Worm (Caenorhabditis elegans) whole organism, young adult: ENCODE measurements around the gene ttr-41.

Experiments
- B0261.1 ChIP-seq: sonication (generic microtip); optimal IDR thresholded peaks from 2 replicates; lab custom pipeline; 2016; ENCODE audit warnings: mild to moderate bottlenecking, missing genetic modification characterization, moderate library complexity, missing compliant biosample characterization
- ama-1 ChIP-seq, 3 experiments: fragments of 150-350 bp in 1 of 3; sonication (generic microtip) in 2 of 3; optimal IDR thresholded peaks; 2 replicates each; lab custom pipeline; 2014 to 2018; ENCODE audit warnings: missing biosample characterization in 2 of 3, missing genetic modification characterization in 2 of 3, missing genetic modification reagents in 2 of 3
- aptf-2 ChIP-seq: fragments of 200-800 bp; sonication (Bioruptor generic); conservative IDR thresholded peaks from 2 replicates; pipeline ENCODE4 v1.3.6; 2022; ENCODE audit warnings: missing genetic modification reagents, missing genetic modification characterization, missing compliant biosample characterization
- aptf-3 ChIP-seq: fragments of 200-800 bp; sonication (Bioruptor generic); IDR thresholded peaks from 2 replicates; pipeline ENCODE4 v1.3.6; 2022; ENCODE audit warnings: missing genetic modification characterization, missing compliant biosample characterization
- ceh-79 ChIP-seq: sonication (generic microtip); optimal IDR thresholded peaks from 2 replicates; lab custom pipeline; 2017; ENCODE audit warnings: mild to moderate bottlenecking, missing genetic modification characterization, missing compliant biosample characterization
- dpl-1 ChIP-seq: fragments of 150-350 bp; optimal IDR thresholded peaks from 2 replicates; lab custom pipeline; 2014; ENCODE audit warnings: missing biosample characterization, missing genetic modification reagents, missing genetic modification characterization
- efl-1 ChIP-seq: fragments of 150-350 bp; optimal IDR thresholded peaks from 2 replicates; lab custom pipeline; 2014; ENCODE audit warnings: missing biosample characterization, missing genetic modification reagents, missing genetic modification characterization
- ets-4 ChIP-seq: fragments of 200-800 bp; sonication (Bioruptor generic); optimal IDR thresholded peaks from 2 replicates; lab custom pipeline; 2018; ENCODE audit warnings: mild to moderate bottlenecking, missing genetic modification characterization, missing compliant biosample characterization
- lsl-1 ChIP-seq: fragments of 200-800 bp; sonication (Bioruptor generic); optimal IDR thresholded peaks from 2 replicates; lab custom pipeline; 2018; ENCODE audit warnings: mild to moderate bottlenecking, missing genetic modification characterization, moderate library complexity, missing compliant biosample characterization
- nhr-120 ChIP-seq: fragments of 200-800 bp; sonication (Bioruptor generic); IDR thresholded peaks from 2 replicates; pipeline ENCODE4 v1.3.6; 2022; ENCODE audit warnings: missing genetic modification characterization, missing compliant biosample characterization
- pha-4 ChIP-seq: fragments of 150-350 bp; sonication (generic microtip); optimal IDR thresholded peaks from 2 replicates; lab custom pipeline; 2014; ENCODE audit warnings: missing biosample characterization, missing genetic modification reagents, missing genetic modification characterization
- rec-8 ChIP-seq, 2 experiments: sonication (generic microtip); optimal IDR thresholded peaks; 2 replicates each; lab custom pipeline; 2016; ENCODE audit warnings: mild to moderate bottlenecking in 2 of 2, missing genetic modification characterization in 2 of 2, missing genetic modification reagents in 2 of 2, missing genotype in 2 of 2, missing biosample characterization in 1 of 2, missing compliant biosample characterization in 1 of 2, moderate library complexity in 1 of 2
- snpc-4 ChIP-seq, 5 experiments: fragments of 150-350 bp in 1 of 5; sonication (generic microtip) in 4 of 5; optimal IDR thresholded peaks; 2 replicates each; lab custom pipeline; 2014 to 2018; ENCODE audit warnings: missing genetic modification characterization in 5 of 5, missing biosample characterization in 3 of 5, antibody characterized with exemption in 2 of 5, mild to moderate bottlenecking in 2 of 5, missing compliant biosample characterization in 2 of 5, missing genotype in 2 of 5, moderate library complexity in 2 of 5, missing genetic modification reagents in 1 of 5

ce11 chrII:4766284-4766683 lies 38.6 kb upstream of the ttr-41 start, which contains the start of gene ttm-2:
- no peak for TF ChIP-seq pha-4 (tag; lab: Kevin White, UChicago)
- TF ChIP-seq dpl-1 (GFP tag; lab: Kevin White, UChicago), result no peak
- no peak for TF ChIP-seq B0261.1 (tag; lab: Kevin White, UChicago)
- no peak for TF ChIP-seq snpc-4 (GFP tag; optimal IDR thresholded peaks at IDR 0.05; lab: Kevin White, UChicago)
- TF ChIP-seq snpc-4 (tag; optimal IDR thresholded peaks at IDR 0.05; lab: Kevin White, UChicago), result no peak
- TF ChIP-seq lsl-1, result no peak
- no peak for TF ChIP-seq aptf-3 (GFP tag; lab: Robert Waterston, UW)
- no peak for TF ChIP-seq nhr-120
- TF ChIP-seq ama-1 (optimal IDR thresholded peaks at IDR 0.05; lab: Kevin White, UChicago), result no peak
- no peak for TF ChIP-seq ama-1 (GFP tag; optimal IDR thresholded peaks at IDR 0.05; lab: Kevin White, UChicago)
- no peak for TF ChIP-seq aptf-2 (GFP tag; lab: Robert Waterston, UW)
- TF ChIP-seq ceh-79 (tag; lab: Kevin White, UChicago), result no peak
- TF ChIP-seq efl-1 (GFP tag; lab: Kevin White, UChicago), result no peak
- TF ChIP-seq ets-4 (GFP tag; lab: Kevin White, UChicago), result no peak
- TF ChIP-seq rec-8 (tag; optimal IDR thresholded peaks at IDR 0.05; lab: Kevin White, UChicago), result no peak
